Worm (Caenorhabditis elegans): ENCODE results near the gene F39G3.4.

The F39G3.4 gene

DNA sequence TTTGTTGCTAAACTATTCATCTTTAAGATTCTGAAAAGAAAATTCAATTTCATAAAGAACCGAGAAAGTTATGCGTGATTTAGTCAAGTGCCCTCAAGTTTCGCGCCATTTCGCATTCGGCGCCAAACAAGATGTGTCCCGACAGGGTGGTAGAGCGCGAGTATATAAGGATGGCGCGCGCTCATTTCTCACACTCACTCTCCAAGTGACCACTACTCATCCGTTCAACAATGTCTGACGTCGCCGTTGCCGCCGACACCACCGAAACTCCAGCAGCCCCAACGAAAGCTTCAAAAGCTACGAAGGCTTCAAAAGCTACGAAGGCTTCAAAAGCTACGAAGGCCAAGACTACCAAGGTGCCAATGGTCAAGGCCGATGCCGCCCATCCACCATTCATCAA, 29.6 kb downstream of the F39G3.4 start, which contains the start of gene hil-4 (continued):
- TF ChIP-seq C06A6.2 (GFP tag; conservative IDR thresholded peaks at IDR 0.05) (no peak), madf-8 (GFP tag; conservative IDR thresholded peaks at IDR 0.05) (peak; percentile 86), C17E4.6 (GFP tag; IDR thresholded peaks at IDR 0.05) (peak; percentile 57; the same call in 1 of the 2 replicates), ets-4 (GFP tag; optimal IDR thresholded peaks at IDR 0.05) (no peak), lir-1 (GFP tag; conservative IDR thresholded peaks at IDR 0.05) (0 out of 2 replicates have a peak, but pooled peaks have one; percentile 35), nfyb-1 (GFP tag; IDR thresholded peaks at IDR 0.05) (no peak), F39B2.1 (GFP tag; IDR thresholded peaks at IDR 0.05) (peak; percentile 99), lin-40 (tag; optimal IDR thresholded peaks at IDR 0.05) (no peak), ekl-4 (GFP tag; IDR thresholded peaks at IDR 0.05) (peak; percentile 74; the same call in 1 of the 2 replicates), Y56A3A.18 (GFP tag; IDR thresholded peaks at IDR 0.05) (no peak), zim-3 (tag; optimal IDR thresholded peaks at IDR 0.05) (no peak), hmg-1.2 (GFP tag; IDR thresholded peaks at IDR 0.05) (peak; percentile 45; the same call in 1 of the 2 replicates), Y67H2A.10 (GFP tag; conservative IDR thresholded peaks at IDR 0.05) (peak; percentile 20; the same call in 1 of the 2 replicates), athp-1 (tag; optimal IDR thresholded peaks at IDR 0.05) (no peak), sea-2 (GFP tag; IDR thresholded peaks at IDR 0.05) (no peak), zfh-2 (GFP tag; conservative IDR thresholded peaks at IDR 0.05) (no peak), ztf-25 (GFP tag; IDR thresholded peaks at IDR 0.05) (no peak), T26A5.8 (tag; optimal IDR thresholded peaks at IDR 0.05) (no peak), madf-3 (GFP tag; IDR thresholded peaks at IDR 0.05) (0 out of 2 replicates have a peak, but pooled peaks have one; percentile 61), efl-1 (GFP tag; optimal IDR thresholded peaks at IDR 0.05) (peak; percentile 91), snpc-3.4 (tag; optimal IDR thresholded peaks at IDR 0.05) (no peak), ceh-27 (GFP tag; optimal IDR thresholded peaks at IDR 0.05) (peak; percentile 21), mxl-1 (tag; optimal IDR thresholded peaks at IDR 0.05) (no peak), egrh-3 (GFP tag; IDR thresholded peaks at IDR 0.05) (0 out of 2 replicates have a peak, but pooled peaks have one; percentile 17), tbp1 (GFP tag; optimal IDR thresholded peaks at IDR 0.05) (peak; percentile 69), pbrm-1 (GFP tag; IDR thresholded peaks at IDR 0.05) (peak; percentile 89), madf-6 (GFP tag; IDR thresholded peaks at IDR 0.05) (peak; percentile 96), nhr-27 (tag; optimal IDR thresholded peaks at IDR 0.05) (no peak), unc-130 (GFP tag; optimal IDR thresholded peaks at IDR 0.05) (peak; percentile 24), let-526 (GFP tag; IDR thresholded peaks at IDR 0.05) (0 out of 2 replicates have a peak, but pooled peaks have one; percentile 37), hsf-1 (GFP tag; IDR thresholded peaks at IDR 0.05) (peak; percentile 78), somi-1 (GFP tag; optimal IDR thresholded peaks at IDR 0.05) (no peak), dox-1 (GFP tag; IDR thresholded peaks at IDR 0.05) (peak; percentile 87), F33H1.4 (GFP tag; IDR thresholded peaks at IDR 0.05) (peak; percentile 79), xnd-1 (tag; optimal IDR thresholded peaks at IDR 0.05) (peak; percentile 80), Y79H2A.3 (GFP tag; conservative IDR thresholded peaks at IDR 0.05) (peak; percentile 51; the same call in 1 of the 2 replicates)

DNA sequence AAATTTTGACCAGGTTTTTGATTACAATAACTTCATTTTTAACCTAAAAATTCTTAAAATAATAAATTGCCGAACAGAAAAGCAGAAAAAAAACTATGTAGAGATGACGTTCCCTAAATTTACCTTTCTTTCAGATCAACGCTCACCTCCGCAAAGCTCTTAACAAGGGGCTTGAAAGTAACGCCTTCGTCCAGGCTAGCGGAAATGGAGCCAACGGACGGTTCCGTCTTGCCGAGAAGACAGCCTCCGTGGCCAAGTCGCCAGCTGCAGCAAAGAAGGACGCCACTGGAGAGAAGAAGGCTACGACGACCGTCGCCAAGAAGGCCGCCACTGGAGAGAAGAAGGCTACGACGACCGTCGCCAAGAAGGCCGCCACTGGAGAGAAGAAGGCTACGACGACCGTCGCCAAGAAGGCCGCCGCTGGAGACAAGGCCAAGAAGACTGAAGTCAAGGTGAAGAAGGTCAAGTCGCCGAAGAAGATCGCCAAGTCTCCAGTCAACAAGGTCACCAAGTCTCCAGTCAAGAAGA, 30.2 kb downstream of the F39G3.4 start:
- TF ChIP-seq lin-26 (GFP tag; IDR thresholded peaks at IDR 0.05) = no peak
- 0 out of 2 replicates have a peak, but pooled peaks have one; percentile 13 for TF ChIP-seq C17E4.6 (GFP tag; IDR thresholded peaks at IDR 0.05)
- TF ChIP-seq Y79H2A.3 (GFP tag; conservative IDR thresholded peaks at IDR 0.05) = peak; percentile 71
- 0 out of 2 replicates have a peak, but pooled peaks have one; percentile 54 for TF ChIP-seq F39B2.1 (GFP tag; IDR thresholded peaks at IDR 0.05)
- 0 out of 2 replicates have a peak, but pooled peaks have one; percentile 41 for TF ChIP-seq Y95B8A.8 (GFP tag; IDR thresholded peaks at IDR 0.05)
- TF ChIP-seq snpc-1.1 (tag; optimal IDR thresholded peaks at IDR 0.05; ENCODE audit: insufficient read depth) = no peak
- peak; percentile 39; the same call in 1 of the 2 replicates for TF ChIP-seq Y53G8AR.9 (GFP tag; conservative IDR thresholded peaks at IDR 0.05)
- TF ChIP-seq egrh-3 (GFP tag; IDR thresholded peaks at IDR 0.05) = peak; percentile 84
- TF ChIP-seq zfh-2 (GFP tag; conservative IDR thresholded peaks at IDR 0.05) = peak; percentile 87
- no peak for TF ChIP-seq ccch-3 (GFP tag; optimal IDR thresholded peaks at IDR 0.05)

Measured in whole organism, young adult.